Worm (Caenorhabditis elegans) whole organism, L4/young adult: ENCODE measurements around the gene fbxa-141.

Experiments used
- dao-5 ChIP-seq: sonication (generic microtip); optimal IDR thresholded peaks from 2 replicates; lab custom pipeline; 2016; ENCODE audit warnings: missing genotype, missing genetic modification characterization, moderate library complexity, missing compliant biosample characterization
- him-1 ChIP-seq: sonication (generic microtip); optimal IDR thresholded peaks from 2 replicates; lab custom pipeline; 2016; ENCODE audit warnings: missing genotype, missing genetic modification reagents, missing genetic modification characterization, missing compliant biosample characterization

DNA sequence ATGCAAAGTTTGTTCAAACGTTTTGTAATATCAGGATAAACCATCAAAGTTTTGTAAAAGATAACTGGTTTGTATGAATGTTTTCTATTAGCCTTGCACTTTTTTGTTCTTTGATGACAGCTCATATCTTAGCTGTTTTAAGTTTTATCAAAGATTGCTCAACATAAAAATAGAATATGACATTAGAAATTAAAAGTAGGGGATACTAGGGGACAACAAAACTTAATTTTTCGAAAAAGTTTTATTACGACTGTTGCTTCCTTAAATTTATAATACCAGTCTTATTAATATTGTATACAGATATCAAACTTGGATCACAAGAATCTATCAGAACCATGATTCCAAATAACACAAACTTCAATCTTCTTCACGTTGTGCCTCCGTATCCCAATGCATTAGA lies 16.9 kb downstream of the fbxa-141 start, which contains the start of gene ztf-14:
- no peak for TF ChIP-seq him-1 (tag; lab: Kevin White, UChicago)
- no peak for TF ChIP-seq dao-5 (tag; lab: Kevin White, UChicago)
